Fruit fly (Drosophila melanogaster) whole organism: ENCODE data around the gene br.

Experiments
- CG8478 ChIP-seq: fragments of >200 bp; optimal IDR thresholded peaks from 2 replicates; lab custom pipeline; 2018; ENCODE audit warnings: inconsistent platforms
- Dll ChIP-seq: fragments of >200 bp; optimal IDR thresholded peaks from 2 replicates; lab custom pipeline; 2017
- EcR ChIP-seq, 2 experiments: fragments of >200 bp; optimal IDR thresholded peaks; 2 replicates each; lab custom pipeline; 2017; ENCODE audit warnings: missing biosample characterization in 2 of 2, missing genetic modification characterization in 2 of 2, missing genetic modification reagents in 2 of 2
- psq ChIP-seq: fragments of >200 bp; optimal IDR thresholded peaks from 2 replicates; lab custom pipeline; 2017

DNA sequence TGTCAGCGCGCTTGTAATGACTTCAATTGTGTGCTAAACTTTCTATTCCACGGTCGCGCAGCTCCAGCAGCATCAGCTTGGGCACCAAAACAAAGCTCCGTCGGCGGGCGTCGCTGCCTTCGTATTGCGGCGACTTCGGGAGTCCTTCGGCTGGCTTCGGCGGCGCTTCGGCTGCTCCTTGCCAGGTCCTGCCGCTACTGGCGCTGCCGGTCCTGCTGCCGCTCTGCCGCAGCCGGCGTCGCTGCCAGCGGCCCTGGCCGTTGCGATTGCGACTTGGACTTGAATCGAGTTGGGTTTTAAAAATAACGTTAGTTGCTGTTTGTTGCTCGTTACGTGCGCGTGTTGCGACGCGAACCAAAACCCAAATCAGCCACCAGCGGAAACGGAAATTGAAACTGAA is 33.6 kb downstream of the br start:
- TF ChIP-seq CG8478 (lab: Kevin White, UChicago), result no peak
- no peak for TF ChIP-seq Dll (lab: Kevin White, UChicago)
- TF ChIP-seq EcR (GFP tag; optimal IDR thresholded peaks at IDR 0.05; lab: Kevin White, UChicago), result no peak
- TF ChIP-seq psq (lab: Kevin White, UChicago), result no peak
